Fruit fly (Drosophila melanogaster) whole organism, embryonic: ENCODE results near the gene Acp76A.

ENCODE experiments used
- Bgb ChIP-seq: fragments of 200-800 bp; sonication (Bioruptor generic); IDR thresholded peaks from 2 replicates; pipeline ENCODE4 v1.3.6; 2022; ENCODE audit warnings: missing biosample characterization, missing genetic modification characterization; ENCODE audit not compliant: partially characterized antibody
- CG10565 ChIP-seq: fragments of 200-800 bp; sonication (Bioruptor generic); optimal IDR thresholded peaks from 3 replicates; lab custom pipeline; 2016; ENCODE audit warnings: missing biosample characterization, mild to moderate bottlenecking, missing genetic modification characterization
- CG11560 ChIP-seq: fragments of 200-800 bp; sonication (Bioruptor generic); IDR thresholded peaks from 3 replicates; pipeline ENCODE4 v1.3.6; 2022; ENCODE audit warnings: missing biosample characterization, missing genetic modification characterization
- CG12391 ChIP-seq: fragments of 200-800 bp; sonication (Bioruptor generic); optimal IDR thresholded peaks from 3 replicates; lab custom pipeline; 2018; ENCODE audit warnings: missing biosample characterization, mild to moderate bottlenecking, missing genetic modification characterization, moderate library complexity
- CG14014 ChIP-seq: fragments of 200-800 bp; sonication (Bioruptor generic); IDR thresholded peaks from 2 replicates; pipeline ENCODE4 v1.3.6; 2022; ENCODE audit warnings: missing biosample characterization, missing genetic modification characterization
- CG14965 ChIP-seq: fragments of 200-800 bp; sonication (Bioruptor generic); optimal IDR thresholded peaks from 2 replicates; lab custom pipeline; 2016; ENCODE audit warnings: missing biosample characterization, missing genetic modification characterization, borderline replicate concordance
- CG15073 ChIP-seq: fragments of 200-800 bp; sonication (Bioruptor generic); optimal IDR thresholded peaks from 2 replicates; lab custom pipeline; 2016; ENCODE audit warnings: missing biosample characterization, missing genetic modification characterization
- CG17186 ChIP-seq: fragments of 200-800 bp; sonication (Bioruptor generic); optimal IDR thresholded peaks from 3 replicates; lab custom pipeline; 2017; ENCODE audit warnings: missing biosample characterization, missing genetic modification reagents, missing genetic modification characterization
- CG2129 ChIP-seq: fragments of 200-800 bp; sonication (Bioruptor generic); IDR thresholded peaks from 2 replicates; pipeline ENCODE4 v1.3.6; 2022; ENCODE audit warnings: missing biosample characterization, missing genetic modification characterization; ENCODE audit not compliant: partially characterized antibody
- CG30403 ChIP-seq: fragments of 200-800 bp; sonication (Bioruptor generic); optimal IDR thresholded peaks from 3 replicates; lab custom pipeline; 2016; ENCODE audit warnings: missing biosample characterization, missing genetic modification characterization
- CG3065 ChIP-seq: fragments of 200-800 bp; sonication (Bioruptor generic); optimal IDR thresholded peaks from 2 replicates; lab custom pipeline; 2016; ENCODE audit warnings: missing biosample characterization, missing genetic modification characterization
- CG33213 ChIP-seq: fragments of 200-800 bp; sonication (Bioruptor generic); optimal IDR thresholded peaks from 3 replicates; lab custom pipeline; 2016; ENCODE audit warnings: missing biosample characterization, missing genetic modification characterization
- CG33557 ChIP-seq: fragments of 200-800 bp; sonication (Bioruptor generic); optimal IDR thresholded peaks from 2 replicates; lab custom pipeline; 2019; ENCODE audit warnings: missing biosample characterization, mild to moderate bottlenecking, missing genetic modification characterization, moderate library complexity
- CG4820 ChIP-seq: fragments of 200-800 bp; sonication (Bioruptor generic); optimal IDR thresholded peaks from 3 replicates; lab custom pipeline; 2016; ENCODE audit warnings: missing biosample characterization, missing genetic modification characterization
- CG6654 ChIP-seq: fragments of 200-800 bp; sonication (Bioruptor generic); optimal IDR thresholded peaks from 2 replicates; lab custom pipeline; 2017; ENCODE audit warnings: missing biosample characterization, mild to moderate bottlenecking, missing genetic modification characterization
- CG6765 ChIP-seq: fragments of 200-800 bp; sonication (Bioruptor generic); optimal IDR thresholded peaks from 3 replicates; lab custom pipeline; 2017; ENCODE audit warnings: missing biosample characterization, mild to moderate bottlenecking, missing genetic modification characterization
- CG7839 ChIP-seq: fragments of 200-800 bp; sonication (Bioruptor generic); optimal IDR thresholded peaks from 3 replicates; lab custom pipeline; 2018; ENCODE audit warnings: missing biosample characterization, mild to moderate bottlenecking, missing genetic modification characterization, moderate library complexity
- CHES-1-like ChIP-seq: fragments of 200-800 bp; sonication (Bioruptor generic); optimal IDR thresholded peaks from 2 replicates; lab custom pipeline; 2016; ENCODE audit warnings: missing biosample characterization, missing genetic modification characterization
- Dad ChIP-seq: fragments of 200-800 bp; sonication (Bioruptor generic); optimal IDR thresholded peaks from 3 replicates; lab custom pipeline; 2016; ENCODE audit warnings: missing biosample characterization, missing genetic modification characterization
- Dek ChIP-seq: fragments of 200-800 bp; sonication (Bioruptor generic); optimal IDR thresholded peaks from 3 replicates; lab custom pipeline; 2019; ENCODE audit warnings: missing biosample characterization, mild to moderate bottlenecking, missing genetic modification characterization, moderate library complexity
- HLH4C ChIP-seq: fragments of 200-800 bp; sonication (Bioruptor generic); IDR thresholded peaks from 3 replicates; pipeline ENCODE4 v1.3.6; 2022; ENCODE audit warnings: missing biosample characterization, missing genetic modification characterization; ENCODE audit not compliant: partially characterized antibody
- Hr39 ChIP-seq: fragments of >200 bp; optimal IDR thresholded peaks from 2 replicates; lab custom pipeline; 2017
- Ravus ChIP-seq: fragments of 200-800 bp; sonication (Bioruptor generic); IDR thresholded peaks from 2 replicates; pipeline ENCODE4 v1.3.6; 2022; ENCODE audit warnings: missing biosample characterization, missing genetic modification characterization
- TFAM ChIP-seq: fragments of 200-800 bp; sonication (Bioruptor generic); optimal IDR thresholded peaks from 2 replicates; lab custom pipeline; 2017; ENCODE audit warnings: missing biosample characterization, missing genetic modification characterization, inconsistent platforms
- aop ChIP-seq: fragments of 200-800 bp; sonication (Bioruptor generic); IDR thresholded peaks from 2 replicates; pipeline ENCODE4 v1.3.6; 2022; ENCODE audit warnings: missing biosample characterization, missing genetic modification characterization
- ash1 ChIP-seq: fragments of 200-800 bp; sonication (Bioruptor generic); optimal IDR thresholded peaks from 2 replicates; lab custom pipeline; 2018; ENCODE audit warnings: missing biosample characterization, mild to moderate bottlenecking, missing genetic modification characterization
- ato ChIP-seq: fragments of 200-800 bp; sonication (Bioruptor generic); IDR thresholded peaks from 2 replicates; pipeline ENCODE4 v1.3.6; 2022; ENCODE audit warnings: missing biosample characterization, missing genetic modification characterization; ENCODE audit not compliant: partially characterized antibody
- br ChIP-seq: fragments of >200 bp; optimal IDR thresholded peaks from 2 replicates; lab custom pipeline; 2017
- bsh ChIP-seq, 2 experiments: fragments of 200-800 bp; sonication (Bioruptor generic); optimal IDR thresholded peaks; 2 replicates each; lab custom pipeline; 2017 to 2018; ENCODE audit warnings: mild to moderate bottlenecking in 2 of 2, missing biosample characterization in 2 of 2, missing genetic modification characterization in 2 of 2, moderate library complexity in 1 of 2
- ci ChIP-seq: fragments of 200-800 bp; sonication (Bioruptor generic); IDR thresholded peaks from 3 replicates; pipeline ENCODE4 v1.3.6; 2022; ENCODE audit warnings: missing biosample characterization, missing genetic modification characterization
- dm ChIP-seq: fragments of 200-800 bp; sonication (Bioruptor generic); optimal IDR thresholded peaks from 3 replicates; lab custom pipeline; 2016; ENCODE audit warnings: missing biosample characterization, missing genetic modification characterization
- emc ChIP-seq: fragments of 200-800 bp; sonication (Bioruptor generic); optimal IDR thresholded peaks from 2 replicates; lab custom pipeline; 2016; ENCODE audit warnings: missing biosample characterization, missing genetic modification characterization
- ewg ChIP-seq: fragments of 200-800 bp; sonication (Bioruptor generic); optimal IDR thresholded peaks from 3 replicates; lab custom pipeline; 2017; ENCODE audit warnings: mild to moderate bottlenecking, missing biosample characterization, missing genetic modification reagents, missing genetic modification characterization
- lov ChIP-seq, 2 experiments: fragments of 200-800 bp in 1 of 2; fragments of >200 bp in 1 of 2; sonication (Bioruptor generic) in 1 of 2; IDR thresholded peaks in 1 of 2; optimal IDR thresholded peaks in 1 of 2; 2 replicates in 1 of 2; 3 replicates in 1 of 2; pipeline versions ENCODE4 v1.3.6 to Lab custom; 2017 to 2022; ENCODE audit warnings: missing biosample characterization in 1 of 2, missing genetic modification characterization in 1 of 2
- mld ChIP-seq: fragments of 200-800 bp; sonication (Bioruptor generic); IDR thresholded peaks from 3 replicates; pipeline ENCODE4 v1.3.6; 2022; ENCODE audit warnings: missing biosample characterization, missing genetic modification characterization; ENCODE audit not compliant: partially characterized antibody
- nmo ChIP-seq: fragments of 200-800 bp; sonication (Bioruptor generic); optimal IDR thresholded peaks from 2 replicates; lab custom pipeline; 2018; ENCODE audit warnings: missing biosample characterization, mild to moderate bottlenecking, missing genetic modification characterization, moderate library complexity
- org-1 ChIP-seq: fragments of 200-800 bp; sonication (Bioruptor generic); optimal IDR thresholded peaks from 2 replicates; lab custom pipeline; 2017; ENCODE audit warnings: missing biosample characterization, missing genetic modification characterization
- pnt ChIP-seq: fragments of 200-800 bp; sonication (Bioruptor generic); optimal IDR thresholded peaks from 3 replicates; lab custom pipeline; 2016; ENCODE audit warnings: missing biosample characterization, missing genetic modification characterization
- prd ChIP-seq, 3 experiments: fragments of >200 bp in 2 of 3; fragments of 200-800 bp in 1 of 3; sonication (Bioruptor generic) in 1 of 3; optimal IDR thresholded peaks in 2 of 3; IDR thresholded peaks in 1 of 3; 2 replicates in 2 of 3; 3 replicates in 1 of 3; pipeline versions ENCODE4 v1.3.6 to Lab custom; 2017 to 2022; ENCODE audit warnings: missing biosample characterization in 1 of 3, missing genetic modification characterization in 1 of 3
- run ChIP-seq: fragments of 200-800 bp; sonication (Bioruptor generic); optimal IDR thresholded peaks from 3 replicates; lab custom pipeline; 2018; ENCODE audit warnings: missing biosample characterization, mild to moderate bottlenecking, missing genetic modification characterization
- sisA ChIP-seq: fragments of 200-800 bp; sonication (Bioruptor generic); IDR thresholded peaks from 2 replicates; pipeline ENCODE4 v1.3.6; 2022; ENCODE audit warnings: missing biosample characterization, missing genetic modification characterization
- slbo ChIP-seq: fragments of 200-800 bp; sonication (Bioruptor generic); IDR thresholded peaks from 2 replicates; pipeline ENCODE4 v1.3.6; 2022; ENCODE audit warnings: missing biosample characterization, missing genetic modification characterization
- sqz ChIP-seq: fragments of 200-800 bp; sonication (Bioruptor generic); optimal IDR thresholded peaks from 3 replicates; lab custom pipeline; 2018; ENCODE audit warnings: missing biosample characterization, mild to moderate bottlenecking, missing genetic modification characterization
- stc ChIP-seq: fragments of 200-800 bp; sonication (Bioruptor generic); IDR thresholded peaks from 2 replicates; pipeline ENCODE4 v1.3.6; 2022; ENCODE audit warnings: missing biosample characterization, missing genetic modification characterization
- trem ChIP-seq: fragments of 200-800 bp; optimal IDR thresholded peaks from 3 replicates; lab custom pipeline; 2019; ENCODE audit warnings: missing biosample characterization, mild to moderate bottlenecking, missing genetic modification characterization, moderate library complexity
- ttk ChIP-seq: fragments of 200-800 bp; sonication (Bioruptor generic); IDR thresholded peaks from 2 replicates; pipeline ENCODE4 v2.1.2; 2022; ENCODE audit warnings: missing biosample characterization, missing genetic modification characterization
- wor ChIP-seq: fragments of 200-800 bp; sonication (Bioruptor generic); IDR thresholded peaks from 2 replicates; pipeline ENCODE4 v1.3.6; 2022; ENCODE audit warnings: missing biosample characterization, missing genetic modification characterization
- yki ChIP-seq: fragments of >200 bp; optimal IDR thresholded peaks from 3 replicates; lab custom pipeline; 2018
- z ChIP-seq: fragments of 200-800 bp; sonication (Bioruptor generic); IDR thresholded peaks from 3 replicates; pipeline ENCODE4 v1.3.6; 2022; ENCODE audit warnings: missing biosample characterization, missing genetic modification characterization

The Acp76A gene

dm6 chr3L:19045299-19046025, 6.4 kb downstream of the Acp76A start, which contains the start of gene nkd (continued):
- TF ChIP-seq CG12391 (tag; lab: Kevin White, UChicago): peak; percentile 97
- peak; percentile 64 for TF ChIP-seq CHES-1-like (GFP tag; lab: Kevin White, UChicago)
- TF ChIP-seq CG6654 (GFP tag; lab: Kevin White, UChicago): no peak
- TF ChIP-seq HLH4C (GFP tag; lab: Robert Waterston, UW): peak; percentile 9; the same call in 2 of the 3 replicates
- peak; percentile 73 for TF ChIP-seq sqz
- TF ChIP-seq Ravus (GFP tag; lab: Robert Waterston, UW): peak; percentile 51; the same call in 1 of the 2 replicates
- peak; percentile 29 for TF ChIP-seq pnt (GFP tag; lab: Kevin White, UChicago)
- TF ChIP-seq Hr39: no peak
- peak; percentile 84 for TF ChIP-seq CG30403
- peak; percentile 77 for TF ChIP-seq CG3065 (GFP tag; lab: Kevin White, UChicago)
- TF ChIP-seq Dad (GFP tag; lab: Kevin White, UChicago): peak; percentile 23
- peak; percentile 66 for TF ChIP-seq CG4820 (GFP tag; lab: Kevin White, UChicago)
- peak; percentile 91 for TF ChIP-seq Dek (tag; lab: Kevin White, UChicago)
- TF ChIP-seq lov (optimal IDR thresholded peaks at IDR 0.05; lab: Kevin White, UChicago): no peak
- peak; percentile 91 for TF ChIP-seq lov (GFP tag; IDR thresholded peaks at IDR 0.05; lab: Robert Waterston, UW)
- TF ChIP-seq TFAM: no peak
- no peak for TF ChIP-seq CG14965 (GFP tag; lab: Kevin White, UChicago)
- no peak for TF ChIP-seq CG2129
- peak; percentile 92 for TF ChIP-seq CG7839 (tag; lab: Kevin White, UChicago)
- TF ChIP-seq nmo: peak; percentile 92
- TF ChIP-seq z (GFP tag; lab: Robert Waterston, UW): peak; percentile 17; the same call in 1 of the 3 replicates
- peak; percentile 89 for TF ChIP-seq CG33557 (GFP tag; lab: Kevin White, UChicago)
- TF ChIP-seq slbo (GFP tag; lab: Robert Waterston, UW): peak; percentile 94
- TF ChIP-seq CG11560: no peak
- peak; percentile 49; the same call in 1 of the 2 replicates for TF ChIP-seq ato (GFP tag; lab: Robert Waterston, UW)
- TF ChIP-seq ttk (GFP tag; lab: Robert Waterston, UW): peak; percentile 87
- peak; percentile 69; the same call in 1 of the 2 replicates for TF ChIP-seq aop (GFP tag; lab: Robert Waterston, UW)
- TF ChIP-seq emc (GFP tag; lab: Kevin White, UChicago): no peak
- peak; percentile 83 for TF ChIP-seq sisA (GFP tag; lab: Robert Waterston, UW)
- peak; percentile 77 for TF ChIP-seq CG6765
- peak; percentile 60 for TF ChIP-seq ewg (GFP tag; lab: Kevin White, UChicago)
- peak; percentile 36 for TF ChIP-seq CG15073
- TF ChIP-seq dm (GFP tag; lab: Kevin White, UChicago): peak; percentile 40
- TF ChIP-seq mld (GFP tag; lab: Robert Waterston, UW): 0 out of 3 replicates have a peak, but pooled peaks have one; percentile 20
- TF ChIP-seq CG17186: no peak
- peak; percentile 64 for TF ChIP-seq org-1 (GFP tag; lab: Kevin White, UChicago)
- no peak for TF ChIP-seq yki
- TF ChIP-seq stc (GFP tag; lab: Robert Waterston, UW): peak; percentile 95
- TF ChIP-seq prd (optimal IDR thresholded peaks at IDR 0.05; lab: Kevin White, UChicago): no peak
- peak; percentile 92 for TF ChIP-seq prd (GFP tag; IDR thresholded peaks at IDR 0.05; lab: Robert Waterston, UW)
- TF ChIP-seq trem (tag; lab: Kevin White, UChicago): peak; percentile 78
- peak; percentile 53 for TF ChIP-seq CG33213
- no peak for TF ChIP-seq CG10565
- TF ChIP-seq run: peak; percentile 84
- TF ChIP-seq wor (GFP tag; lab: Robert Waterston, UW): peak; percentile 64
- TF ChIP-seq br (lab: Kevin White, UChicago): no peak
- peak; percentile 78 for TF ChIP-seq Bgb
- TF ChIP-seq ash1 (GFP tag; lab: Kevin White, UChicago): peak; percentile 62
- TF ChIP-seq bsh (GFP tag; optimal IDR thresholded peaks at IDR 0.05; lab: Kevin White, UChicago): peak; percentile 19 to 94
- peak; percentile 95 for TF ChIP-seq CG14014 (GFP tag; lab: Robert Waterston, UW)
- TF ChIP-seq ci (GFP tag; lab: Robert Waterston, UW): peak; percentile 96
